Fruit fly (Drosophila melanogaster) whole organism, embryonic: ENCODE data around the gene CG1764.

Experiments
- B-H1 ChIP-seq: fragments of 200-800 bp; sonication (Bioruptor generic); IDR thresholded peaks from 3 replicates; pipeline ENCODE4 v1.3.6; 2022; ENCODE audit warnings: missing biosample characterization, missing genetic modification characterization
- CG10431 ChIP-seq: fragments of 200-800 bp; sonication (Bioruptor generic); optimal IDR thresholded peaks from 3 replicates; lab custom pipeline; 2018; ENCODE audit warnings: missing biosample characterization, mild to moderate bottlenecking, missing genetic modification characterization
- CG11247 ChIP-seq: fragments of 200-800 bp; sonication (Bioruptor generic); IDR thresholded peaks from 2 replicates; pipeline ENCODE4 v1.3.6; 2022; ENCODE audit warnings: missing biosample characterization, missing genetic modification characterization
- CG12942 ChIP-seq: fragments of 200-800 bp; sonication (Bioruptor generic); optimal IDR thresholded peaks from 3 replicates; lab custom pipeline; 2016; ENCODE audit warnings: missing biosample characterization, missing genetic modification characterization
- CG14014 ChIP-seq: fragments of 200-800 bp; sonication (Bioruptor generic); IDR thresholded peaks from 2 replicates; pipeline ENCODE4 v1.3.6; 2022; ENCODE audit warnings: missing biosample characterization, missing genetic modification characterization
- CG14667 ChIP-seq: fragments of 200-800 bp; sonication (Bioruptor generic); IDR thresholded peaks from 2 replicates; pipeline ENCODE4 v1.3.6; 2022; ENCODE audit warnings: missing biosample characterization, missing genetic modification characterization
- CG1529 ChIP-seq: fragments of 200-800 bp; sonication (Bioruptor generic); optimal IDR thresholded peaks from 3 replicates; lab custom pipeline; 2018; ENCODE audit warnings: missing biosample characterization, missing genetic modification characterization
- CG1603 ChIP-seq: fragments of 200-800 bp; sonication (Bioruptor generic); optimal IDR thresholded peaks from 2 replicates; lab custom pipeline; 2019; ENCODE audit warnings: missing biosample characterization, mild to moderate bottlenecking, missing genetic modification characterization, moderate library complexity
- CG18476 ChIP-seq: fragments of 200-800 bp; sonication (Bioruptor generic); optimal IDR thresholded peaks from 2 replicates; lab custom pipeline; 2016; ENCODE audit warnings: missing biosample characterization, mild to moderate bottlenecking, missing genetic modification characterization
- CG30431 ChIP-seq: fragments of 200-800 bp; sonication (Bioruptor generic); optimal IDR thresholded peaks from 2 replicates; lab custom pipeline; 2017; ENCODE audit warnings: missing biosample characterization, missing genetic modification characterization
- CG3163 ChIP-seq: fragments of 200-800 bp; sonication (Bioruptor generic); optimal IDR thresholded peaks from 3 replicates; lab custom pipeline; 2016; ENCODE audit warnings: missing biosample characterization, missing genetic modification characterization
- CG3281 ChIP-seq: fragments of 200-800 bp; sonication (Bioruptor generic); optimal IDR thresholded peaks from 3 replicates; lab custom pipeline; 2017; ENCODE audit warnings: missing biosample characterization, mild to moderate bottlenecking, missing genetic modification characterization
- CG3838 ChIP-seq: fragments of 200-800 bp; sonication (Bioruptor generic); optimal IDR thresholded peaks from 3 replicates; lab custom pipeline; 2016; ENCODE audit warnings: missing biosample characterization, missing genetic modification characterization
- CG4820 ChIP-seq: fragments of 200-800 bp; sonication (Bioruptor generic); optimal IDR thresholded peaks from 3 replicates; lab custom pipeline; 2016; ENCODE audit warnings: missing biosample characterization, missing genetic modification characterization
- CG6689 ChIP-seq: fragments of 200-800 bp; sonication (Bioruptor generic); IDR thresholded peaks from 2 replicates; pipeline ENCODE4 v1.3.6; 2022; ENCODE audit warnings: missing biosample characterization, missing genetic modification characterization
- CG6765 ChIP-seq: fragments of 200-800 bp; sonication (Bioruptor generic); optimal IDR thresholded peaks from 3 replicates; lab custom pipeline; 2017; ENCODE audit warnings: missing biosample characterization, mild to moderate bottlenecking, missing genetic modification characterization
- CG6813 ChIP-seq: fragments of 200-800 bp; sonication (Bioruptor generic); optimal IDR thresholded peaks from 2 replicates; lab custom pipeline; 2017; ENCODE audit warnings: missing biosample characterization, missing genetic modification characterization, mild to moderate bottlenecking, moderate library complexity, missing genetic modification reagents
- CG7556 ChIP-seq: fragments of 200-800 bp; sonication (Bioruptor generic); optimal IDR thresholded peaks from 2 replicates; lab custom pipeline; 2017; ENCODE audit warnings: missing biosample characterization, mild to moderate bottlenecking, missing genetic modification characterization
- CG8359 ChIP-seq: fragments of 200-800 bp; sonication (Bioruptor generic); optimal IDR thresholded peaks from 2 replicates; lab custom pipeline; 2017; ENCODE audit warnings: missing biosample characterization, mild to moderate bottlenecking, missing genetic modification characterization, borderline replicate concordance
- CG8944 ChIP-seq: fragments of 200-800 bp; sonication (Bioruptor generic); optimal IDR thresholded peaks from 3 replicates; lab custom pipeline; 2016; ENCODE audit warnings: missing biosample characterization, missing genetic modification characterization
- CG9609 ChIP-seq: fragments of 200-800 bp; sonication (Bioruptor generic); optimal IDR thresholded peaks from 3 replicates; lab custom pipeline; 2016; ENCODE audit warnings: missing biosample characterization, missing genetic modification characterization
- CG9727 ChIP-seq: fragments of 200-800 bp; sonication (Bioruptor generic); optimal IDR thresholded peaks from 3 replicates; lab custom pipeline; 2017; ENCODE audit warnings: missing biosample characterization, mild to moderate bottlenecking, missing genetic modification characterization
- CkIIα-i1 ChIP-seq: fragments of 200-800 bp; sonication (Bioruptor generic); IDR thresholded peaks from 2 replicates; pipeline ENCODE4 v1.3.6; 2022; ENCODE audit warnings: missing biosample characterization, missing genetic modification characterization
- D19B ChIP-seq: fragments of 200-800 bp; sonication (Bioruptor generic); optimal IDR thresholded peaks from 2 replicates; lab custom pipeline; 2017; ENCODE audit warnings: missing biosample characterization, mild to moderate bottlenecking, missing genetic modification characterization
- Dbx ChIP-seq: fragments of 200-800 bp; sonication (Bioruptor generic); IDR thresholded peaks from 3 replicates; pipeline ENCODE4 v1.3.6; 2022; ENCODE audit warnings: missing biosample characterization, missing genetic modification characterization
- Drgx ChIP-seq: fragments of 200-800 bp; sonication (Bioruptor generic); IDR thresholded peaks from 2 replicates; pipeline ENCODE4 v1.3.6; 2022; ENCODE audit warnings: missing biosample characterization, missing genetic modification characterization
- GATAe ChIP-seq: fragments of 200-800 bp; sonication (Bioruptor generic); conservative IDR thresholded peaks from 2 replicates; pipeline ENCODE4 v1.3.6; 2022; ENCODE audit warnings: missing biosample characterization, missing genetic modification characterization
- HLH4C ChIP-seq: fragments of 200-800 bp; sonication (Bioruptor generic); IDR thresholded peaks from 3 replicates; pipeline ENCODE4 v1.3.6; 2022; ENCODE audit warnings: missing biosample characterization, missing genetic modification characterization; ENCODE audit not compliant: partially characterized antibody
- HLHmδ ChIP-seq: fragments of 200-800 bp; sonication (Bioruptor generic); optimal IDR thresholded peaks from 2 replicates; lab custom pipeline; 2018; ENCODE audit warnings: missing biosample characterization, mild to moderate bottlenecking, missing genetic modification characterization, moderate library complexity
- Hr78 ChIP-seq, 2 experiments: fragments of 200-800 bp in 1 of 2; fragments of >200 bp in 1 of 2; sonication (Bioruptor generic) in 1 of 2; optimal IDR thresholded peaks; 2 replicates each; lab custom pipeline; 2017 to 2019; ENCODE audit warnings: missing biosample characterization in 2 of 2, missing genetic modification characterization in 2 of 2, mild to moderate bottlenecking in 1 of 2, moderate library complexity in 1 of 2
- MBD-R2 ChIP-seq: fragments of 200-800 bp; sonication (Bioruptor generic); IDR thresholded peaks from 2 replicates; pipeline ENCODE4 v1.3.6; 2022; ENCODE audit warnings: missing biosample characterization, missing genetic modification characterization
- Meics ChIP-seq: fragments of 200-800 bp; sonication (Bioruptor generic); optimal IDR thresholded peaks from 2 replicates; lab custom pipeline; 2017; ENCODE audit warnings: missing biosample characterization, mild to moderate bottlenecking, missing genetic modification characterization
- Mes4 ChIP-seq: fragments of 200-800 bp; sonication (Bioruptor generic); optimal IDR thresholded peaks from 2 replicates; lab custom pipeline; 2016; ENCODE audit warnings: missing biosample characterization, missing genetic modification characterization
- NC2α ChIP-seq: fragments of 200-800 bp; sonication (Bioruptor generic); optimal IDR thresholded peaks from 2 replicates; lab custom pipeline; 2016; ENCODE audit warnings: missing biosample characterization, missing genetic modification characterization
- Trl ChIP-seq, 3 experiments: fragments of >200 bp in 2 of 3; fragments of 200-800 bp in 1 of 3; sonication (Bioruptor generic) in 1 of 3; optimal IDR thresholded peaks; 2 replicates in 1 of 3; 3 replicates in 2 of 3; lab custom pipeline; 2016 to 2017; ENCODE audit warnings: missing biosample characterization in 1 of 3, missing genetic modification characterization in 1 of 3
- ac ChIP-seq: fragments of 200-800 bp; sonication (Bioruptor generic); optimal IDR thresholded peaks from 3 replicates; lab custom pipeline; 2017; ENCODE audit warnings: missing biosample characterization, mild to moderate bottlenecking, missing genetic modification characterization
- caup ChIP-seq: fragments of 200-800 bp; sonication (Bioruptor generic); optimal IDR thresholded peaks from 3 replicates; lab custom pipeline; 2017; ENCODE audit warnings: missing biosample characterization, mild to moderate bottlenecking, missing genetic modification characterization, moderate library complexity; ENCODE audit not compliant: severe bottlenecking
- crc ChIP-seq: fragments of 200-800 bp; sonication (Bioruptor generic); optimal IDR thresholded peaks from 2 replicates; lab custom pipeline; 2016; ENCODE audit warnings: missing biosample characterization, missing genetic modification characterization
- dimm ChIP-seq: fragments of 200-800 bp; sonication (Bioruptor generic); IDR thresholded peaks from 2 replicates; pipeline ENCODE4 v1.3.6; 2022; ENCODE audit warnings: missing biosample characterization, missing genetic modification characterization
- grau ChIP-seq: fragments of 200-800 bp; optimal IDR thresholded peaks from 3 replicates; lab custom pipeline; 2019; ENCODE audit warnings: missing biosample characterization, mild to moderate bottlenecking, missing genetic modification characterization, moderate library complexity
- kay ChIP-seq: fragments of 200-800 bp; sonication (Bioruptor generic); optimal IDR thresholded peaks from 2 replicates; lab custom pipeline; 2016; ENCODE audit warnings: missing biosample characterization, missing genetic modification characterization
- nerfin-1 ChIP-seq: fragments of 200-800 bp; sonication (Bioruptor generic); optimal IDR thresholded peaks from 3 replicates; lab custom pipeline; 2019; ENCODE audit warnings: missing biosample characterization, mild to moderate bottlenecking, missing genetic modification characterization, moderate library complexity
- org-1 ChIP-seq: fragments of 200-800 bp; sonication (Bioruptor generic); optimal IDR thresholded peaks from 2 replicates; lab custom pipeline; 2017; ENCODE audit warnings: missing biosample characterization, missing genetic modification characterization
- otp ChIP-seq: fragments of 200-800 bp; sonication (Bioruptor generic); IDR thresholded peaks from 3 replicates; pipeline ENCODE4, ENCODE4 v1.3.6; 2022; ENCODE audit warnings: missing biosample characterization, missing genetic modification characterization
- pan ChIP-seq, 4 experiments: fragments of >200 bp in 3 of 4; fragments of 200-800 bp in 1 of 4; sonication (Bioruptor generic) in 1 of 4; optimal IDR thresholded peaks in 3 of 4; IDR thresholded peaks in 1 of 4; 2 replicates each; pipeline versions ENCODE4 v1.3.6 to Lab custom; 2017 to 2022; ENCODE audit warnings: missing biosample characterization in 2 of 4, missing genetic modification characterization in 2 of 4, mixed read lengths in 1 of 4
- psq ChIP-seq: fragments of 200-800 bp; sonication (Bioruptor generic); optimal IDR thresholded peaks from 2 replicates; lab custom pipeline; 2017; ENCODE audit warnings: missing biosample characterization, missing genetic modification characterization
- sr ChIP-seq: fragments of 200-800 bp; sonication (Bioruptor generic); IDR thresholded peaks from 3 replicates; pipeline ENCODE4 v1.3.6; 2022; ENCODE audit warnings: missing biosample characterization, missing genetic modification characterization
- trh ChIP-seq: fragments of 200-800 bp; sonication (Bioruptor generic); optimal IDR thresholded peaks from 2 replicates; lab custom pipeline; 2016; ENCODE audit warnings: missing biosample characterization, missing genetic modification characterization
- unc-4 ChIP-seq: fragments of 200-800 bp; sonication (Bioruptor generic); IDR thresholded peaks from 2 replicates; pipeline ENCODE4 v1.3.6; 2022; ENCODE audit warnings: missing biosample characterization, missing genetic modification characterization; ENCODE audit not compliant: partially characterized antibody
- unpg ChIP-seq: fragments of 200-800 bp; sonication (Bioruptor generic); optimal IDR thresholded peaks from 3 replicates; lab custom pipeline; 2018; ENCODE audit warnings: missing biosample characterization, mild to moderate bottlenecking, missing genetic modification characterization, moderate library complexity

The CG1764 gene

DNA sequence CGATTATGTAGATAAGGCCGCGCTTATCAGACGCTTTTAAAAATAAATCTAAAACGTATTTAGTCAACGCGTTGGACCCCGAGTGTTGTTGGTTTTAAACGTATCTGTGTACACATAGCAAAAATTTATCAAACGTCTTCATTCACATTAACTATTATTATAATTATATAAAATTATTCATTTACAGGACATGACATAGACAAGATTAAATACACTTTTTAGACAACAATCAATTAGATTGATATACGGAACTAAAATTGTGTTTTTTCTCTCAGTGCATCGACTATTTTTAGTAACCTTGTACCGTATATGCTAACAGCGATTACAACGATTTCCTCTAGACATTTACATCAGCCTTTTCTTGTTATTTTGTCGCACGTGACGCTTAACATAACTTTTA lies 25.5 kb downstream of the CG1764 start (continued):
- TF ChIP-seq trh (no peak), CG12942 (GFP tag; lab: Kevin White, UChicago) (peak; percentile 36), CG11247 (GFP tag; lab: Robert Waterston, UW) (peak; percentile 80), otp (GFP tag; lab: Robert Waterston, UW) (0 out of 3 replicates have a peak, but pooled peaks have one; percentile 36), GATAe (GFP tag; lab: Robert Waterston, UW) (peak; percentile 77; the same call in 1 of the 2 replicates), HLHmδ (no peak), CG10431 (GFP tag; lab: Kevin White, UChicago) (no peak), CG3163 (GFP tag; lab: Kevin White, UChicago) (no peak), CG3281 (GFP tag; lab: Kevin White, UChicago) (peak; percentile 90), CG7556 (GFP tag; lab: Kevin White, UChicago) (peak; percentile 78), CG6813 (peak; percentile 69), Dbx (peak; percentile 78), Trl (optimal IDR thresholded peaks at IDR 0.05; lab: Kevin White, UChicago) (no peak), Trl (GFP tag; optimal IDR thresholded peaks at IDR 0.05; lab: Kevin White, UChicago) (no peak), CG14667 (peak; percentile 60), kay (GFP tag; lab: Kevin White, UChicago) (no peak), HLH4C (GFP tag; lab: Robert Waterston, UW) (no peak), CG30431 (peak; percentile 5), Meics (peak; percentile 89), CG1603 (peak; percentile 27), NC2α (GFP tag; lab: Kevin White, UChicago) (no peak), CG6765 (peak; percentile 76), sr (GFP tag; lab: Robert Waterston, UW) (no peak), B-H1 (peak; percentile 63), CG4820 (GFP tag; lab: Kevin White, UChicago) (peak; percentile 49), unc-4 (GFP tag; lab: Robert Waterston, UW) (no peak), nerfin-1 (tag; lab: Kevin White, UChicago) (peak; percentile 27), CG6689 (GFP tag; lab: Robert Waterston, UW) (peak; percentile 79), CkIIα-i1 (GFP tag; lab: Robert Waterston, UW) (no peak), ac (GFP tag; lab: Kevin White, UChicago) (no peak), CG14014 (GFP tag; lab: Robert Waterston, UW) (peak; percentile 89), D19B (GFP tag; lab: Kevin White, UChicago) (peak; percentile 67), CG1529 (no peak), CG18476 (GFP tag; lab: Kevin White, UChicago) (peak; percentile 38), pan (optimal IDR thresholded peaks at IDR 0.05; lab: Kevin White, UChicago) (no peak), pan (GFP tag; optimal IDR thresholded peaks at IDR 0.05 in 1 of 2, IDR thresholded peaks at IDR 0.05 in 1 of 2) (peak in 1 of 2 experiments; percentile 74), MBD-R2 (GFP tag; lab: Robert Waterston, UW) (peak; percentile 49; the same call in 1 of the 2 replicates), Drgx (peak; percentile 67; the same call in 1 of the 2 replicates), crc (GFP tag; lab: Kevin White, UChicago) (no peak), caup (GFP tag; lab: Kevin White, UChicago) (peak; percentile 81), CG8944 (no peak), Hr78 (GFP tag; optimal IDR thresholded peaks at IDR 0.05; lab: Kevin White, UChicago) (no peak), org-1 (GFP tag; lab: Kevin White, UChicago) (peak; percentile 65), dimm (GFP tag; lab: Robert Waterston, UW) (peak; percentile 40; the same call in 1 of the 2 replicates), CG3838 (no peak), Mes4 (GFP tag; lab: Kevin White, UChicago) (no peak), CG9727 (peak; percentile 78), grau (tag; lab: Kevin White, UChicago) (peak; percentile 87), CG9609 (no peak), CG8359 (GFP tag; lab: Kevin White, UChicago) (no peak), unpg (GFP tag; lab: Kevin White, UChicago) (peak; percentile 80), psq (no peak)
